Worm (Caenorhabditis elegans): Measurements from ENCODE around the gene srab-23.

Gene srab-23

ce11 chrV:2035545-2035944, at the start of gene srab-23:
TSS of gene srab-23 (minus strand) at chrV:2035645.
- TF ChIP-seq efl-1 (optimal IDR thresholded peaks at IDR 0.05), result no peak
- no peak for TF ChIP-seq efl-1 (GFP tag; optimal IDR thresholded peaks at IDR 0.05 in 1 of 2)
- TF ChIP-seq irx-1 (tag; optimal IDR thresholded peaks at IDR 0.05), result no peak
- TF ChIP-seq hpl-2 (GFP tag; optimal IDR thresholded peaks at IDR 0.05), result no peak
- no peak for TF ChIP-seq F16B12.6 (tag; optimal IDR thresholded peaks at IDR 0.05)
- TF ChIP-seq fkh-4 (tag; optimal IDR thresholded peaks at IDR 0.05; ENCODE audit: borderline replicate concordance), result no peak
- TF ChIP-seq nhr-20 (tag; optimal IDR thresholded peaks at IDR 0.05), result no peak
- no peak for TF ChIP-seq sptf-1 (tag; optimal IDR thresholded peaks at IDR 0.05)
- no peak for TF ChIP-seq tlp-1 (tag; optimal IDR thresholded peaks at IDR 0.05)
- no peak for TF ChIP-seq unc-130 (tag; optimal IDR thresholded peaks at IDR 0.05)
- no peak for TF ChIP-seq ceh-63 (GFP tag; optimal IDR thresholded peaks at IDR 0.05)
- no peak for TF ChIP-seq nhr-237 (tag; optimal IDR thresholded peaks at IDR 0.05)
- no peak for TF ChIP-seq ama-1 (optimal IDR thresholded peaks at IDR 0.05)
- no peak for TF ChIP-seq nhr-90 (tag; optimal IDR thresholded peaks at IDR 0.05; ENCODE audit: poor library complexity)
- TF ChIP-seq swsn-7 (tag; optimal IDR thresholded peaks at IDR 0.05), result no peak

- TF ChIP-seq egl-13 (tag; optimal IDR thresholded peaks at IDR 0.05) (no peak), snpc-4 (tag; optimal IDR thresholded peaks at IDR 0.05) (no peak), ceh-82 (tag; optimal IDR thresholded peaks at IDR 0.05) (no peak), ceh-8 (GFP tag; optimal IDR thresholded peaks at IDR 0.05) (no peak), pqm-1 (tag; optimal IDR thresholded peaks at IDR 0.05) (no peak), tlp-1 (tag; optimal IDR thresholded peaks at IDR 0.05) (no peak), ets-5 (GFP tag; IDR thresholded peaks at IDR 0.05) (no peak), nhr-237 (tag; optimal IDR thresholded peaks at IDR 0.05) (no peak), sptf-1 (tag; optimal IDR thresholded peaks at IDR 0.05) (no peak), elt-2 (tag; optimal IDR thresholded peaks at IDR 0.05) (no peak), jun-1 (tag; optimal IDR thresholded peaks at IDR 0.05) (no peak), zip-4 (GFP tag; optimal IDR thresholded peaks at IDR 0.05) (no peak), skn-1 (tag; optimal IDR thresholded peaks at IDR 0.05) (no peak), lin-13 (GFP tag; optimal IDR thresholded peaks at IDR 0.05) (no peak), ztf-11 (tag; optimal IDR thresholded peaks at IDR 0.05) (no peak), lin-39 (tag; optimal IDR thresholded peaks at IDR 0.05) (no peak), fkh-8 (tag; optimal IDR thresholded peaks at IDR 0.05) (no peak), lin-14 (GFP tag; optimal IDR thresholded peaks at IDR 0.05) (no peak), C34B4.2 (tag; optimal IDR thresholded peaks at IDR 0.05) (no peak)
Measured at ce11 chrV:2083869-2084268, 48.4 kb upstream of the srab-23 start.

- TF ChIP-seq rnt-1 (tag; optimal IDR thresholded peaks at IDR 0.05) (peak; percentile 57), tlp-1 (tag; optimal IDR thresholded peaks at IDR 0.05) (no peak), egl-13 (tag; optimal IDR thresholded peaks at IDR 0.05) (no peak), nhr-90 (tag; optimal IDR thresholded peaks at IDR 0.05; ENCODE audit: poor library complexity) (no peak), mep-1 (tag; optimal IDR thresholded peaks at IDR 0.05) (no peak), hpl-2 (GFP tag; optimal IDR thresholded peaks at IDR 0.05) (no peak), unc-86 (tag; optimal IDR thresholded peaks at IDR 0.05) (no peak), lin-14 (GFP tag; optimal IDR thresholded peaks at IDR 0.05) (peak; percentile 65), ets-5 (GFP tag; IDR thresholded peaks at IDR 0.05) (no peak), pax-3 (tag; optimal IDR thresholded peaks at IDR 0.05) (no peak), ceh-8 (GFP tag; optimal IDR thresholded peaks at IDR 0.05) (no peak)
Measured at ce11 chrV:2081894-2082293, 46.4 kb upstream of the srab-23 start.

ce11 chrV:2081269-2081668, 45.8 kb upstream of the srab-23 start:
- TF ChIP-seq efl-1 (optimal IDR thresholded peaks at IDR 0.05) (no peak), efl-1 (GFP tag; optimal IDR thresholded peaks at IDR 0.05 in 1 of 2) (peak in 1 of 2 experiments; percentile 77), nhr-77 (tag; optimal IDR thresholded peaks at IDR 0.05) (no peak), C34B4.2 (tag; optimal IDR thresholded peaks at IDR 0.05) (no peak)

ce11 chrV:2076043-2076442, 40.6 kb upstream of the srab-23 start:
- TF ChIP-seq nhr-71 (tag; optimal IDR thresholded peaks at IDR 0.05), result peak; percentile 26
- peak in 1 of 3 experiments; percentile 1 for TF ChIP-seq dpl-1 (GFP tag; optimal IDR thresholded peaks at IDR 0.05)
- TF ChIP-seq rnt-1 (tag; optimal IDR thresholded peaks at IDR 0.05), result peak; percentile 64
- peak; percentile 83 for TF ChIP-seq vab-15 (tag; optimal IDR thresholded peaks at IDR 0.05)
- no peak for TF ChIP-seq nhr-20 (tag; optimal IDR thresholded peaks at IDR 0.05)
- TF ChIP-seq lin-14 (GFP tag; optimal IDR thresholded peaks at IDR 0.05), result peak; percentile 88
- TF ChIP-seq ztf-11 (tag; optimal IDR thresholded peaks at IDR 0.05), result no peak
- peak; percentile 19 for TF ChIP-seq fkh-8 (tag; optimal IDR thresholded peaks at IDR 0.05)

Data from whole organism, L1 larva.